Worm (Caenorhabditis elegans) whole organism, L1 larva: ENCODE measurements around the gene tag-340.

Experiments used
- C04F5.9 ChIP-seq: sonication (generic microtip); optimal IDR thresholded peaks from 2 replicates; lab custom pipeline; 2016; ENCODE audit warnings: missing genetic modification characterization, missing compliant biosample characterization
- C16A3.4 ChIP-seq: fragments of 150-350 bp; optimal IDR thresholded peaks from 2 replicates; lab custom pipeline; 2014; ENCODE audit warnings: missing biosample characterization, missing genetic modification characterization
- C34B4.2 ChIP-seq: sonication (generic microtip); optimal IDR thresholded peaks from 2 replicates; lab custom pipeline; 2017; ENCODE audit warnings: mild to moderate bottlenecking, missing genetic modification characterization, missing compliant biosample characterization
- F16B12.6 ChIP-seq: fragments of 150-350 bp; optimal IDR thresholded peaks from 2 replicates; lab custom pipeline; 2014; ENCODE audit warnings: missing biosample characterization, missing genetic modification characterization
- ama-1 ChIP-seq: fragments of 150-350 bp; optimal IDR thresholded peaks from 2 replicates; lab custom pipeline; 2014
- blmp-1 ChIP-seq: fragments of 150-350 bp; optimal IDR thresholded peaks from 2 replicates; lab custom pipeline; 2014; ENCODE audit warnings: missing biosample characterization, missing genetic modification characterization
- ceh-82 ChIP-seq, 3 experiments: fragments of 150-350 bp in 1 of 3; sonication (generic microtip) in 2 of 3; optimal IDR thresholded peaks; 2 replicates each; lab custom pipeline; 2014 to 2017; ENCODE audit warnings: missing biosample characterization in 3 of 3, missing genetic modification characterization in 3 of 3
- ceh-88 ChIP-seq: fragments of 200-800 bp; sonication (Bioruptor generic); IDR thresholded peaks from 2 replicates; pipeline ENCODE4 v1.3.6; 2022; ENCODE audit warnings: missing genetic modification characterization, missing compliant biosample characterization
- ceh-90 ChIP-seq: sonication (generic microtip); optimal IDR thresholded peaks from 2 replicates; lab custom pipeline; 2016; ENCODE audit warnings: missing genetic modification characterization, missing compliant biosample characterization
- ces-1 ChIP-seq: fragments of 150-350 bp; optimal IDR thresholded peaks from 2 replicates; lab custom pipeline; 2014; ENCODE audit warnings: missing biosample characterization, missing genetic modification reagents, missing genetic modification characterization
- efl-1 ChIP-seq, 4 experiments: fragments of 150-350 bp; optimal IDR thresholded peaks in 3 of 4; peaks in 1 of 4; 1 replicate in 1 of 4; 2 replicates in 3 of 4; lab custom pipeline; 2014; ENCODE audit warnings: missing biosample characterization in 2 of 4, missing genetic modification characterization in 2 of 4, missing genetic modification reagents in 2 of 4
- efl-3 ChIP-seq: fragments of 200-800 bp; sonication (Bioruptor generic); optimal IDR thresholded peaks from 2 replicates; lab custom pipeline; 2018; ENCODE audit warnings: mild to moderate bottlenecking, missing genetic modification characterization, missing compliant biosample characterization
- egl-27 ChIP-seq, 2 experiments: fragments of 150-350 bp in 1 of 2; sonication (generic microtip); optimal IDR thresholded peaks; 3 replicates each; lab custom pipeline; 2017 to 2018; ENCODE audit warnings: missing biosample characterization in 2 of 2, missing genetic modification characterization in 2 of 2, missing genetic modification reagents in 2 of 2
- ets-5 ChIP-seq: fragments of 200-800 bp; sonication (Bioruptor generic); IDR thresholded peaks from 2 replicates; pipeline ENCODE4 v1.3.6; 2022; ENCODE audit warnings: missing genetic modification characterization, missing compliant biosample characterization
- fkh-8 ChIP-seq: sonication (generic microtip); optimal IDR thresholded peaks from 2 replicates; lab custom pipeline; 2016; ENCODE audit warnings: mild to moderate bottlenecking, missing genetic modification characterization, missing compliant biosample characterization
- fos-1 ChIP-seq: fragments of 150-350 bp; optimal IDR thresholded peaks from 2 replicates; lab custom pipeline; 2014; ENCODE audit warnings: missing biosample characterization, missing genetic modification characterization
- grh-1 ChIP-seq: fragments of 200-800 bp; sonication (Bioruptor generic); IDR thresholded peaks from 2 replicates; pipeline ENCODE4 v1.3.6; 2022; ENCODE audit warnings: missing genetic modification reagents, missing genetic modification characterization, missing compliant biosample characterization
- hlh-4 ChIP-seq: sonication (generic microtip); optimal IDR thresholded peaks from 2 replicates; lab custom pipeline; 2016; ENCODE audit warnings: mild to moderate bottlenecking, missing genetic modification characterization, missing compliant biosample characterization
- hpl-2 ChIP-seq: fragments of 150-350 bp; optimal IDR thresholded peaks from 2 replicates; lab custom pipeline; 2014; ENCODE audit warnings: missing biosample characterization, missing genetic modification reagents, missing genetic modification characterization
- irx-1 ChIP-seq: sonication (generic microtip); optimal IDR thresholded peaks from 2 replicates; lab custom pipeline; 2016; ENCODE audit warnings: missing genetic modification characterization, missing compliant biosample characterization
- jun-1 ChIP-seq: fragments of 150-350 bp; optimal IDR thresholded peaks from 2 replicates; lab custom pipeline; 2014; ENCODE audit warnings: missing biosample characterization, missing genetic modification reagents, missing genetic modification characterization
- lin-35 ChIP-seq, 2 experiments: fragments of 150-350 bp; optimal IDR thresholded peaks; 2 replicates each; lab custom pipeline; 2014; ENCODE audit warnings: missing biosample characterization in 2 of 2, missing genetic modification characterization in 2 of 2, missing genetic modification reagents in 2 of 2
- lin-39 ChIP-seq: fragments of 150-350 bp; optimal IDR thresholded peaks from 2 replicates; lab custom pipeline; 2014; ENCODE audit warnings: missing biosample characterization, missing genetic modification reagents, missing genetic modification characterization
- lir-3 ChIP-seq: sonication (generic microtip); optimal IDR thresholded peaks from 2 replicates; lab custom pipeline; 2016; ENCODE audit warnings: mild to moderate bottlenecking, missing genetic modification characterization, moderate library complexity, missing compliant biosample characterization; ENCODE audit not compliant: poor library complexity
- lsy-2 ChIP-seq, 2 experiments: fragments of 150-350 bp; optimal IDR thresholded peaks; 2 replicates each; lab custom pipeline; 2014; ENCODE audit warnings: missing biosample characterization in 2 of 2, missing genetic modification characterization in 2 of 2
- mab-9 ChIP-seq: fragments of 200-800 bp; sonication (Bioruptor generic); IDR thresholded peaks from 2 replicates; pipeline ENCODE4 v1.3.6; 2022; ENCODE audit warnings: missing genetic modification reagents, missing genetic modification characterization, missing compliant biosample characterization
- mdl-1 ChIP-seq, 2 experiments: fragments of 150-350 bp; optimal IDR thresholded peaks; 2 replicates each; lab custom pipeline; 2014 to 2017; ENCODE audit warnings: missing biosample characterization in 2 of 2, missing genetic modification characterization in 2 of 2, inconsistent platforms in 1 of 2
- mef-2 ChIP-seq: fragments of 150-350 bp; optimal IDR thresholded peaks from 2 replicates; lab custom pipeline; 2014; ENCODE audit warnings: missing biosample characterization, missing genetic modification characterization
- nhr-19 ChIP-seq: fragments of 200-800 bp; sonication (Bioruptor generic); conservative IDR thresholded peaks from 2 replicates; pipeline ENCODE4 v1.3.6; 2022; ENCODE audit warnings: missing genetic modification characterization, missing compliant biosample characterization
- nhr-20 ChIP-seq: sonication (generic microtip); optimal IDR thresholded peaks from 2 replicates; lab custom pipeline; 2016; ENCODE audit warnings: mild to moderate bottlenecking, missing genetic modification characterization, missing compliant biosample characterization
- nhr-71 ChIP-seq: sonication (generic microtip); optimal IDR thresholded peaks from 2 replicates; lab custom pipeline; 2016; ENCODE audit warnings: mild to moderate bottlenecking, missing genetic modification characterization, moderate library complexity, missing compliant biosample characterization
- nhr-77 ChIP-seq: fragments of 150-350 bp; optimal IDR thresholded peaks from 2 replicates; lab custom pipeline; 2014; ENCODE audit warnings: missing biosample characterization, missing genetic modification characterization
- nhr-84 ChIP-seq: sonication (generic microtip); optimal IDR thresholded peaks from 2 replicates; lab custom pipeline; 2017; ENCODE audit warnings: missing biosample characterization, missing genetic modification characterization
- nhr-90 ChIP-seq: sonication (generic microtip); optimal IDR thresholded peaks from 2 replicates; lab custom pipeline; 2016; ENCODE audit warnings: mild to moderate bottlenecking, missing genetic modification characterization, missing compliant biosample characterization; ENCODE audit not compliant: poor library complexity
- pag-3 ChIP-seq: sonication (generic microtip); optimal IDR thresholded peaks from 2 replicates; lab custom pipeline; 2017; ENCODE audit warnings: missing genetic modification characterization, mild to moderate bottlenecking, missing compliant biosample characterization, antibody characterized with exemption, borderline replicate concordance; ENCODE audit not compliant: insufficient read depth
- pqm-1 ChIP-seq: sonication (generic microtip); optimal IDR thresholded peaks from 3 replicates; lab custom pipeline; 2017; ENCODE audit warnings: missing biosample characterization, missing genetic modification characterization
- snu-23 ChIP-seq: sonication (generic microtip); optimal IDR thresholded peaks from 2 replicates; lab custom pipeline; 2016; ENCODE audit warnings: missing genetic modification characterization, missing compliant biosample characterization
- sox-4 ChIP-seq: sonication (generic microtip); optimal IDR thresholded peaks from 2 replicates; lab custom pipeline; 2016; ENCODE audit warnings: missing genetic modification characterization, missing compliant biosample characterization
- tlp-1 ChIP-seq: fragments of 150-350 bp; optimal IDR thresholded peaks from 2 replicates; lab custom pipeline; 2014; ENCODE audit warnings: missing biosample characterization, missing genetic modification characterization
- unc-130 ChIP-seq: fragments of 150-350 bp; optimal IDR thresholded peaks from 2 replicates; lab custom pipeline; 2017; ENCODE audit warnings: missing biosample characterization, missing genetic modification characterization, inconsistent platforms
- unc-30 ChIP-seq: sonication (generic microtip); optimal IDR thresholded peaks from 2 replicates; lab custom pipeline; 2017; ENCODE audit warnings: missing biosample characterization, missing genetic modification characterization
- unc-62 ChIP-seq: fragments of 150-350 bp; optimal IDR thresholded peaks from 2 replicates; lab custom pipeline; 2014; ENCODE audit warnings: missing biosample characterization, missing genetic modification reagents, missing genetic modification characterization
- xbp-1 ChIP-seq: sonication (generic microtip); optimal IDR thresholded peaks from 2 replicates; lab custom pipeline; 2016; ENCODE audit warnings: missing genetic modification characterization, missing compliant biosample characterization
- zag-1 ChIP-seq: fragments of 150-350 bp; optimal IDR thresholded peaks from 2 replicates; lab custom pipeline; 2014; ENCODE audit warnings: missing biosample characterization, missing genetic modification characterization
- zip-4 ChIP-seq: fragments of 200-800 bp; sonication (Bioruptor generic); optimal IDR thresholded peaks from 2 replicates; lab custom pipeline; 2018; ENCODE audit warnings: mild to moderate bottlenecking, missing genetic modification characterization, moderate library complexity, missing compliant biosample characterization
- ztf-11 ChIP-seq, 2 experiments: sonication (generic microtip); optimal IDR thresholded peaks; 2 replicates each; lab custom pipeline; 2016 to 2017; ENCODE audit warnings: missing genetic modification characterization in 2 of 2, missing biosample characterization in 1 of 2, missing compliant biosample characterization in 1 of 2

Gene tag-340

DNA sequence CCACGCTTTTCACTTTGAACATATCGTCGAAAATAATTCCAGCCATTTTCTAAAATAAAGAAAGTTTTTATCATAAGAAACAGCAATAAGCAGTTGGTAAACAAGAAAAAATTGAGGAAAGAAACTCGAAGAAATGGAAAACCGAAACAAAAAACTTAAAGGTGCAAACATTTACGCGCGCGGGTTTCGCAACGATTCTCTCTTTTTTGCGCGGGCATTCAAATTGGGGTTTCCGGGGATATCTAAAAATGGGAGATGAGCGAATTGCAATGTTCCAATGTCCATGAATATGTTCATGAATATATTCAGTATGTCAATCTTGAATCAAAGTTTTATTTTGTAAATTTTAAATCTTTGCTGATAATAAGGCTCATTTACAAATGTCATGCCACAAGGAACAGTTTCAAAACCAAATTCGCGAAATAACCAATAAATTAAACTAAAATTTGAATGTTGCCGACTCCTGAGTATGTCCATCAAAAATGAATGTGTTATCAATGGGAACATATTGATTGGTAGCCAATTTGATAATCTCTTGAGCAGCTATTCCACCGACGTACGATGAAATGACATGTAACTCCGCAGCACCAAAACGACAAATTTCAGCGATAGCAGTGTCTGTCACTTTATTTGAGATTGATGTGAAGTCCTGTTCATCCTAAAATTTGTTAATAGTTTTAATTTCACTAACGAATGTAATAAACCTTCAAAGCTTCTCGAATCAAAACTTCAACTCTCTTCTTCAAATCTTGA, 17.8 kb downstream of the tag-340 start, which contains the start of gene rpb-8 (continued):
- TF ChIP-seq jun-1 (tag; lab: Kevin White, UChicago): no peak
- no peak for TF ChIP-seq ama-1 (lab: Kevin White, UChicago)
- TF ChIP-seq fos-1 (tag; lab: Kevin White, UChicago): no peak
- TF ChIP-seq irx-1 (tag; lab: Kevin White, UChicago): peak; percentile 3
- TF ChIP-seq blmp-1 (tag; lab: Kevin White, UChicago): peak; percentile 77
- peak; percentile 56 to 80 for TF ChIP-seq lsy-2 (tag; optimal IDR thresholded peaks at IDR 0.05; lab: Kevin White, UChicago)
- no peak for TF ChIP-seq ces-1
- TF ChIP-seq pag-3: no peak
- peak; percentile 22 for TF ChIP-seq zip-4
- TF ChIP-seq nhr-71: peak; percentile 49
- peak; percentile 35 for TF ChIP-seq nhr-19 (GFP tag; lab: Robert Waterston, UW)
- TF ChIP-seq zag-1 (tag; lab: Kevin White, UChicago): no peak
- TF ChIP-seq snu-23 (GFP tag; lab: Kevin White, UChicago): peak; percentile 54
- no peak for TF ChIP-seq unc-30 (tag; lab: Kevin White, UChicago)
- no peak for TF ChIP-seq C04F5.9 (tag; lab: Kevin White, UChicago)
- peak; percentile 37 for TF ChIP-seq lir-3 (tag; lab: Kevin White, UChicago)
- TF ChIP-seq sox-4: no peak
- no peak for TF ChIP-seq nhr-84
- TF ChIP-seq ceh-90: peak; percentile 27
- TF ChIP-seq pqm-1 (tag; lab: Kevin White, UChicago): no peak
- no peak for TF ChIP-seq C34B4.2 (tag; lab: Kevin White, UChicago)
- TF ChIP-seq hlh-4 (tag; lab: Kevin White, UChicago): no peak
- no peak for TF ChIP-seq efl-3
- TF ChIP-seq ceh-82 (tag; optimal IDR thresholded peaks at IDR 0.05; lab: Kevin White, UChicago): peak in 2 of 3 experiments; percentile 28 to 71
- no peak for TF ChIP-seq tlp-1 (tag; lab: Kevin White, UChicago)
- TF ChIP-seq xbp-1 (tag; lab: Kevin White, UChicago): peak; percentile 29
- TF ChIP-seq fkh-8 (tag; lab: Kevin White, UChicago): peak; percentile 32
- peak; percentile 69 for TF ChIP-seq C16A3.4 (tag; lab: Kevin White, UChicago)
- no peak for TF ChIP-seq mab-9
- TF ChIP-seq nhr-90 (tag; lab: Kevin White, UChicago): peak; percentile 17
- peak; percentile 19 for TF ChIP-seq hpl-2 (GFP tag; lab: Kevin White, UChicago)
- no peak for TF ChIP-seq unc-62 (GFP tag; lab: Kevin White, UChicago)
- peak; percentile 20 for TF ChIP-seq nhr-77 (tag; lab: Kevin White, UChicago)
- no peak for TF ChIP-seq F16B12.6 (tag; lab: Kevin White, UChicago)
- no peak for TF ChIP-seq egl-27 (tag; optimal IDR thresholded peaks at IDR 0.05; lab: Kevin White, UChicago)
- TF ChIP-seq lin-35 (GFP tag; optimal IDR thresholded peaks at IDR 0.05; lab: Kevin White, UChicago): peak; percentile 94 to 96
- TF ChIP-seq ceh-88 (GFP tag; lab: Robert Waterston, UW): no peak
- no peak for TF ChIP-seq ztf-11 (tag; optimal IDR thresholded peaks at IDR 0.05; lab: Kevin White, UChicago)
- peak in 1 of 2 experiments; percentile 20 for TF ChIP-seq mdl-1 (tag; optimal IDR thresholded peaks at IDR 0.05; lab: Kevin White, UChicago)
- no peak for TF ChIP-seq mef-2
- peak; percentile 87 to 93 for TF ChIP-seq efl-1 (optimal IDR thresholded peaks at IDR 0.05; lab: Kevin White, UChicago)
- peak; percentile 93 to 99 for TF ChIP-seq efl-1 (GFP tag; optimal IDR thresholded peaks at IDR 0.05 in 1 of 2; lab: Kevin White, UChicago)
- TF ChIP-seq unc-130 (tag; lab: Kevin White, UChicago): peak; percentile 26
- no peak for TF ChIP-seq grh-1 (GFP tag; lab: Robert Waterston, UW)
- no peak for TF ChIP-seq ets-5 (GFP tag; lab: Robert Waterston, UW)
- TF ChIP-seq nhr-20 (tag; lab: Kevin White, UChicago): peak; percentile 45
- TF ChIP-seq lin-39: no peak
